Fruit fly (Drosophila melanogaster) whole organism, adult: ENCODE results near the gene pkaap.

ENCODE experiments used
- CG11617 ChIP-seq: fragments of 200-800 bp; sonication (Bioruptor generic); optimal IDR thresholded peaks from 2 replicates; lab custom pipeline; 2017; ENCODE audit warnings: mild to moderate bottlenecking, missing biosample characterization, missing genetic modification reagents, missing genetic modification characterization
- CG14711 ChIP-seq: fragments of 200-800 bp; sonication (Bioruptor generic); optimal IDR thresholded peaks from 2 replicates; lab custom pipeline; 2018; ENCODE audit warnings: missing biosample characterization, mild to moderate bottlenecking, missing genetic modification characterization, moderate library complexity
- CG33017 ChIP-seq: fragments of 200-800 bp; sonication (Bioruptor generic); optimal IDR thresholded peaks from 2 replicates; lab custom pipeline; 2018; ENCODE audit warnings: missing biosample characterization, mild to moderate bottlenecking, missing genetic modification characterization, moderate library complexity
- CG5204 ChIP-seq: fragments of 200-800 bp; sonication (Bioruptor generic); optimal IDR thresholded peaks from 2 replicates; lab custom pipeline; 2016; ENCODE audit warnings: missing biosample characterization, missing genetic modification characterization
- bab1 ChIP-seq: fragments of 200-800 bp; sonication (Bioruptor generic); optimal IDR thresholded peaks from 3 replicates; lab custom pipeline; 2019; ENCODE audit warnings: missing biosample characterization, mild to moderate bottlenecking, missing genetic modification characterization, moderate library complexity
- cic ChIP-seq: fragments of 200-800 bp; sonication (Bioruptor generic); optimal IDR thresholded peaks from 2 replicates; lab custom pipeline; 2017; ENCODE audit warnings: missing biosample characterization, mild to moderate bottlenecking, missing genetic modification characterization, moderate library complexity
- ovo ChIP-seq: fragments of 200-800 bp; sonication (Bioruptor generic); optimal IDR thresholded peaks from 2 replicates; lab custom pipeline; 2016; ENCODE audit warnings: missing biosample characterization, missing genetic modification characterization
- pad ChIP-seq: fragments of 200-800 bp; sonication (Bioruptor generic); optimal IDR thresholded peaks from 3 replicates; lab custom pipeline; 2017; ENCODE audit warnings: missing biosample characterization, missing genetic modification characterization, mild to moderate bottlenecking, moderate library complexity, missing genetic modification reagents

- TF ChIP-seq CG5204 (GFP tag; lab: Kevin White, UChicago) (peak; percentile 45), CG11617 (GFP tag; lab: Kevin White, UChicago) (no peak), ovo (no peak), cic (GFP tag; lab: Kevin White, UChicago) (no peak), pad (GFP tag; lab: Kevin White, UChicago) (no peak), bab1 (GFP tag; lab: Kevin White, UChicago) (peak; percentile 62), CG33017 (tag; lab: Kevin White, UChicago) (peak; percentile 86), CG14711 (tag; lab: Kevin White, UChicago) (peak; percentile 86)
Measured at dm6 chr2L:16285692-16286359, 2.3 kb upstream of the pkaap start.
